Worm (Caenorhabditis elegans) whole organism, L4 larva: ENCODE results near the gene srw-56.

ENCODE experiments used
- lsy-2 ChIP-seq, 2 experiments: fragments of 150-350 bp in 1 of 2; sonication (generic microtip) in 1 of 2; optimal IDR thresholded peaks; 2 replicates each; lab custom pipeline; 2014 to 2017; ENCODE audit warnings: missing biosample characterization in 2 of 2, missing genetic modification characterization in 2 of 2
- mes-2 ChIP-seq: sonication (generic microtip); optimal IDR thresholded peaks from 2 replicates; lab custom pipeline; 2016; ENCODE audit warnings: missing genotype, mild to moderate bottlenecking, missing genetic modification characterization, missing compliant biosample characterization; ENCODE audit not compliant: poor library complexity, severe bottlenecking

DNA sequence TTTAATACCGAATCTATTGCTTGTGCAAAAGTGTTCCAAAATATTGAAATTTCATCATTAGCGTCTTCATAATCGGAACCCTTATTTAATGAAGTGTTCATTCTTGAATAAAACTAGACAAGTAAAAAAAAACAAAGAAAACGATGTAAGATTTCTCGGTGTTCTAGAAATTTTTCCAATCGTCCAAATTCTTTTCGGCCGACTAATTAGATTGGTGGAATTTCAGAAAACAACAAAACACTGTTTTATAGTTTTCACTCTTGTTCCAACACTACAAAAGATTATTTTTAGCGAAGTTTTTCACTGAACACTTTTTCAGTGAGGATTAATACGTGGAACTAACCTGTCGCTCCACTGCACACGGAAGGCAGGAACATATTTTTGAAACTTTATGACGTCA is at the start of gene srw-56:
- TF ChIP-seq mes-2 (no peak), lsy-2 (tag; optimal IDR thresholded peaks at IDR 0.05; lab: Kevin White, UChicago) (no peak)
